Worm (Caenorhabditis elegans): ENCODE results near the gene srw-86.

The srw-86 gene

ce11 chrV:19433806-19434437 is 33.4 kb upstream of the srw-86 start, which contains the start of gene C25F9.16:
C25F9.16 (plus strand) TSS chrV:19434387.
- no peak for TF ChIP-seq elt-1 (tag; optimal IDR thresholded peaks at IDR 0.05)
- TF ChIP-seq nhr-11 (tag; optimal IDR thresholded peaks at IDR 0.05) = no peak
- TF ChIP-seq tbx-2 (tag; optimal IDR thresholded peaks at IDR 0.05) = no peak
- no peak for TF ChIP-seq elt-3 (tag; optimal IDR thresholded peaks at IDR 0.05)
- peak; percentile 1 for TF ChIP-seq pqm-1 (tag; optimal IDR thresholded peaks at IDR 0.05)
- TF ChIP-seq elt-2 (tag; optimal IDR thresholded peaks at IDR 0.05) = peak; percentile 60
- TF ChIP-seq daf-12 (tag; optimal IDR thresholded peaks at IDR 0.05) = no peak
- no peak for TF ChIP-seq fos-1 (tag; optimal IDR thresholded peaks at IDR 0.05)
- TF ChIP-seq zag-1 (tag; optimal IDR thresholded peaks at IDR 0.05) = no peak
- no peak for TF ChIP-seq fkh-2 (tag; optimal IDR thresholded peaks at IDR 0.05)
- no peak for TF ChIP-seq R02D3.7 (tag; optimal IDR thresholded peaks at IDR 0.05)

DNA sequence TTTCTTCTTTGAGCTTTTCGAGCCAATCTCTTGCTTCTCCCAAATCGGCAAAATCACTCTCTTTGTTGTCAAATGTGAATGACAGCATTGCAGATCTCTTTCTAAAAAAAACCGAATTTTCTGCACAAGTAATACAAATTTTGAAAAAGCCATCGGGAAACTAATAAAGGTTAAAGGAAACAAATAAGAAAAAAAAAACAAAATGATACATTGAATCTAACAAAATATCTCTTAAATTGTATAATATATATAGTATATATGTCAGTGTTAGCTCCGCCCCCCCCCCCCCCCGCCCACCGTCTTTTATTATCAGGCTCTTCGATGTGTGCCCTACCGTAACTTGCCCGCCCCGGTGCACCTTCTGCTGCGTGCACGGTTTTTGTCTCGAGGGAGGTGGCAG is 32.5 kb upstream of the srw-86 start, which contains the start of gene C25F9.11:
Gene C25F9.11 (minus strand): TSS at position 101 of the 400 bp plus-strand sequence.
- TF ChIP-seq lsy-12 (tag; optimal IDR thresholded peaks at IDR 0.05) = no peak
- TF ChIP-seq ceh-16 (tag; optimal IDR thresholded peaks at IDR 0.05) = no peak
- peak; percentile 12 for TF ChIP-seq elt-2 (tag; optimal IDR thresholded peaks at IDR 0.05)

DNA sequence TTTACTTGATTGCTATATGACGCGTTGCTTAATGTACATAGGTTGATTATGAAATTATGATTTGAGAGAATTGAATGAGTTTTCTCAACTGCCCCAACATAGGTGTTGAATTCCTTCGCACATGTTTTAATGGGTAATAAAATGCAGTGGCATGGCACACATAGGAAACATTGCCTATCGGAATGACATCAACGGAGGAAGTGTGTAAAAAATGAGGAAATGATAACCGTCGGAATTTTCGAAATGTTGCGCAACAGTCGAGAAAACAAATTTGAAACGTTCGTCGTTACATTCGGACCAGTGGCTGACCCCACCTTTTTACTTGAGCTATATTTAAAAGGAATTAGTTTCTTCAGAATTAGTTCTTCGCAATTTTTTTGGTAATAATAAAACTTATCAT is 31.5 kb upstream of the srw-86 start:
- TF ChIP-seq nhr-237 (tag; optimal IDR thresholded peaks at IDR 0.05) (no peak), elt-2 (tag; optimal IDR thresholded peaks at IDR 0.05) (peak; percentile 40), lsy-12 (tag; optimal IDR thresholded peaks at IDR 0.05) (no peak)

- TF ChIP-seq nhr-12 (tag; optimal IDR thresholded peaks at IDR 0.05) = no peak
Observed at ce11 chrV:19431036-19431435, 30.5 kb upstream of the srw-86 start, which contains the start of gene srw-85. srw-85 (minus strand) TSS chrV:19431136.

DNA sequence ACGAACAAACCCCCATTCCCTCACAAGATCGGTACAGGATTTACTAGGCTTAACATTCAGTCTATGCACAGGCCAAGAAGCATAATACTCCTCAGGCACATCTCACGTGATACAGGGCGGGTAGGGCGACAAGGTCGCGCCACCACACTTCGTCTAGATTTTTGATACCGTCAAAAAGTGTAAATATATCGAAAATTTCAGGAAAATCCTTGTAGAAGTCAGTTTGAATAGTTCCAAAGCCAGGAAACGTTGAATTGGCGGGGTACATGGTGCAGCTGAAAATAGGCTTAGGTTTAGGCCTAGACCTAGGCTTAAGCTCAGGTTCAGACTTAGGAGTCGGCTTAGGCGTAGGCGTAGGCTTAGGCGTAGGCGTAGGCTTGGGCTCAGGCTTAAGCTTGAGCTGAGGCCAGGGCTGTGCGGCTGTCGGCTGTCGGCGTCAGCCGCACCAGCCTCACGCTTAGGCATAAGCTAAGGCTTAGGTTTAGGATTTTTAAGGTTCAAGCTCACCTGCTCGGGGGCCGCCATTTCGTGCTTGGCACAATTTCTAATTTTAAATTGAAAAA is 29.9 kb upstream of the srw-86 start:
- no peak for TF ChIP-seq aly-2 (tag; optimal IDR thresholded peaks at IDR 0.05)

- TF ChIP-seq fkh-10 (GFP tag; optimal IDR thresholded peaks at IDR 0.05) (no peak), elt-1 (tag; optimal IDR thresholded peaks at IDR 0.05) (peak; percentile 99), nhr-23 (tag; optimal IDR thresholded peaks at IDR 0.05) (peak; percentile 28), nfya-1 (tag; optimal IDR thresholded peaks at IDR 0.05; ENCODE audit: insufficient read depth) (no peak), nhr-25 (tag; optimal IDR thresholded peaks at IDR 0.05) (peak; percentile 53), ceh-28 (tag; optimal IDR thresholded peaks at IDR 0.05) (no peak), nhr-43 (tag; optimal IDR thresholded peaks at IDR 0.05; ENCODE audit: poor library complexity, severe bottlenecking) (peak; percentile 21), ztf-4 (tag; optimal IDR thresholded peaks at IDR 0.05) (no peak)
Observed at ce11 chrV:19429605-19430004, 29.1 kb upstream of the srw-86 start.

ce11 chrV:19428936-19429335 is 28.4 kb upstream of the srw-86 start:
- TF ChIP-seq aly-2 (tag; optimal IDR thresholded peaks at IDR 0.05) (no peak), elt-1 (tag; optimal IDR thresholded peaks at IDR 0.05) (peak; percentile 95), nhr-25 (tag; optimal IDR thresholded peaks at IDR 0.05) (peak; percentile 32)

DNA sequence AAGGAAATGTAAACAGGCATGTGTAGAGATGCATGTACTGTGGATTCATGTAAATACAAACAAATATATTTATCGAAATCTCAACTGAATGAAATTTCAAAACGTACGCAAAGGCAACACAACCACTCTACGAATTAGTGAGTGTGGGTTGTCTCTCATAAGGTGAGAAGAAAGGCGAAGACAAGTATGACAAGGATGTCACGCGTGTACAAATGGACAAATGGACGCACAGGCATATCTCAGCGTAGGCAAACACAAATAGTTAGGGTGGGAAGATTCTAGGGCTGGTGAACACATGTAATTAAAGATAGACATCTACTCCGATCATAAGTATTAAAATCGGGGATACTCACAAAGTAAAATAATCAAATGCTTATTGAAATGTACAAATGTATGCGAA is 27.6 kb upstream of the srw-86 start:
- TF ChIP-seq nhr-237 (tag; optimal IDR thresholded peaks at IDR 0.05) (no peak), elt-1 (tag; optimal IDR thresholded peaks at IDR 0.05) (peak; percentile 86), nhr-25 (tag; optimal IDR thresholded peaks at IDR 0.05) (peak; percentile 29), nhr-43 (tag; optimal IDR thresholded peaks at IDR 0.05; ENCODE audit: poor library complexity, severe bottlenecking) (peak; percentile 27)

- TF ChIP-seq nhr-25 (tag; optimal IDR thresholded peaks at IDR 0.05) (peak; percentile 57), pqm-1 (tag; optimal IDR thresholded peaks at IDR 0.05) (no peak), lsy-12 (tag; optimal IDR thresholded peaks at IDR 0.05) (no peak)
Observed at ce11 chrV:19421131-19421530, 20.6 kb upstream of the srw-86 start, which contains the start of gene C25F9.2. C25F9.2 (plus strand) TSS chrV:19421471.

Measured in whole organism, L3 larva.